Worm (Caenorhabditis elegans) whole organism, L2 larva: ENCODE measurements around the gene Y113G7A.14.

Source experiments
- F13H6.1 ChIP-seq: sonication (generic microtip); optimal IDR thresholded peaks from 2 replicates; lab custom pipeline; 2016; ENCODE audit warnings: missing genetic modification characterization, missing compliant biosample characterization
- R02D3.7 ChIP-seq: fragments of 150-350 bp; optimal IDR thresholded peaks from 2 replicates; lab custom pipeline; 2014; ENCODE audit warnings: missing biosample characterization, missing genetic modification characterization
- Y55F3AM.14 ChIP-seq: fragments of 200-800 bp; sonication (Bioruptor generic); optimal IDR thresholded peaks from 2 replicates; lab custom pipeline; 2018; ENCODE audit warnings: mild to moderate bottlenecking, missing genetic modification characterization, missing compliant biosample characterization
- ZK546.5 ChIP-seq: sonication (generic microtip); optimal IDR thresholded peaks from 2 replicates; lab custom pipeline; 2017; ENCODE audit warnings: missing biosample characterization, missing genetic modification characterization
- alr-1 ChIP-seq: fragments of 150-350 bp; optimal IDR thresholded peaks from 2 replicates; lab custom pipeline; 2014; ENCODE audit warnings: missing biosample characterization, missing genetic modification characterization
- aly-2 ChIP-seq: fragments of 150-350 bp; optimal IDR thresholded peaks from 2 replicates; lab custom pipeline; 2014; ENCODE audit warnings: missing biosample characterization, missing genetic modification characterization
- ama-1 ChIP-seq: fragments of 150-350 bp; optimal IDR thresholded peaks from 2 replicates; lab custom pipeline; 2018; ENCODE audit warnings: inconsistent platforms
- blmp-1 ChIP-seq: sonication (generic microtip); optimal IDR thresholded peaks from 2 replicates; lab custom pipeline; 2017; ENCODE audit warnings: missing genetic modification characterization, mild to moderate bottlenecking, missing compliant biosample characterization, antibody characterized with exemption, moderate library complexity; ENCODE audit not compliant: insufficient read depth
- ceh-16 ChIP-seq: fragments of 150-350 bp; optimal IDR thresholded peaks from 2 replicates; lab custom pipeline; 2014; ENCODE audit warnings: missing biosample characterization, missing genetic modification characterization
- ceh-82 ChIP-seq: fragments of 150-350 bp; optimal IDR thresholded peaks from 2 replicates; lab custom pipeline; 2014; ENCODE audit warnings: missing biosample characterization, missing genetic modification characterization
- crh-2 ChIP-seq: sonication (generic microtip); optimal IDR thresholded peaks from 2 replicates; lab custom pipeline; 2017; ENCODE audit warnings: missing biosample characterization, missing genetic modification characterization
- dmd-4 ChIP-seq: sonication (generic microtip); optimal IDR thresholded peaks from 2 replicates; lab custom pipeline; 2017; ENCODE audit warnings: missing biosample characterization, missing genetic modification characterization
- egl-27 ChIP-seq: sonication (generic microtip); optimal IDR thresholded peaks from 3 replicates; lab custom pipeline; 2017; ENCODE audit warnings: missing biosample characterization, missing genetic modification reagents, missing genetic modification characterization
- elt-3 ChIP-seq: sonication (generic microtip); optimal IDR thresholded peaks from 2 replicates; lab custom pipeline; 2017; ENCODE audit warnings: missing biosample characterization, missing genetic modification characterization
- fos-1 ChIP-seq: fragments of 150-350 bp; optimal IDR thresholded peaks from 2 replicates; lab custom pipeline; 2014; ENCODE audit warnings: missing biosample characterization, missing genetic modification characterization
- gmeb-1 ChIP-seq: fragments of 150-350 bp; optimal IDR thresholded peaks from 2 replicates; lab custom pipeline; 2014; ENCODE audit warnings: missing biosample characterization, missing genetic modification characterization
- lin-13 ChIP-seq: fragments of 150-350 bp; optimal IDR thresholded peaks from 2 replicates; lab custom pipeline; 2014; ENCODE audit warnings: missing biosample characterization, missing genetic modification reagents, missing genetic modification characterization
- mbf-1 ChIP-seq: sonication (generic microtip); optimal IDR thresholded peaks from 2 replicates; lab custom pipeline; 2017; ENCODE audit warnings: missing biosample characterization, missing genetic modification characterization
- mdl-1 ChIP-seq, 2 experiments: fragments of 150-350 bp in 1 of 2; sonication (generic microtip) in 1 of 2; optimal IDR thresholded peaks; 2 replicates each; lab custom pipeline; 2017; ENCODE audit warnings: missing biosample characterization in 2 of 2, missing genetic modification characterization in 2 of 2
- nhr-11 ChIP-seq: fragments of 150-350 bp; optimal IDR thresholded peaks from 2 replicates; lab custom pipeline; 2014; ENCODE audit warnings: missing biosample characterization, missing genetic modification characterization
- nhr-12 ChIP-seq: fragments of 150-350 bp; optimal IDR thresholded peaks from 2 replicates; lab custom pipeline; 2014; ENCODE audit warnings: missing biosample characterization, missing genetic modification characterization
- nhr-21 ChIP-seq: fragments of 150-350 bp; optimal IDR thresholded peaks from 2 replicates; lab custom pipeline; 2014; ENCODE audit warnings: missing biosample characterization, missing genetic modification characterization
- nhr-23 ChIP-seq: fragments of 150-350 bp; optimal IDR thresholded peaks from 2 replicates; lab custom pipeline; 2014; ENCODE audit warnings: missing biosample characterization, missing genetic modification reagents, missing genetic modification characterization
- nhr-237 ChIP-seq: fragments of 150-350 bp; optimal IDR thresholded peaks from 2 replicates; lab custom pipeline; 2014; ENCODE audit warnings: missing biosample characterization, missing genetic modification characterization
- nhr-25 ChIP-seq: fragments of 150-350 bp; sonication (generic microtip); optimal IDR thresholded peaks from 3 replicates; lab custom pipeline; 2014; ENCODE audit warnings: missing biosample characterization, missing genetic modification characterization
- nhr-77 ChIP-seq: fragments of 150-350 bp; optimal IDR thresholded peaks from 2 replicates; lab custom pipeline; 2014; ENCODE audit warnings: missing biosample characterization, missing genetic modification characterization
- sem-4 ChIP-seq: fragments of 150-350 bp; optimal IDR thresholded peaks from 2 replicates; lab custom pipeline; 2014; ENCODE audit warnings: missing biosample characterization, missing genetic modification reagents, missing genetic modification characterization
- sma-3 ChIP-seq: sonication (generic microtip); optimal IDR thresholded peaks from 2 replicates; lab custom pipeline; 2016; ENCODE audit warnings: missing genetic modification reagents, missing genetic modification characterization, missing compliant biosample characterization
- sma-9 ChIP-seq, 2 experiments: fragments of 150-350 bp in 1 of 2; sonication (generic microtip) in 1 of 2; optimal IDR thresholded peaks; 2 replicates each; lab custom pipeline; 2014 to 2016; ENCODE audit warnings: missing genetic modification characterization in 2 of 2, mild to moderate bottlenecking in 1 of 2, missing biosample characterization in 1 of 2, missing compliant biosample characterization in 1 of 2, missing genetic modification reagents in 1 of 2, moderate library complexity in 1 of 2
- snpc-4 ChIP-seq: fragments of 150-350 bp; optimal IDR thresholded peaks from 2 replicates; lab custom pipeline; 2014; ENCODE audit warnings: missing biosample characterization, missing genetic modification characterization
- unc-39 ChIP-seq: fragments of 150-350 bp; optimal IDR thresholded peaks from 2 replicates; lab custom pipeline; 2014; ENCODE audit warnings: missing biosample characterization, missing genetic modification characterization
- unc-55 ChIP-seq: fragments of 150-350 bp; sonication (generic microtip); optimal IDR thresholded peaks from 3 replicates; lab custom pipeline; 2014; ENCODE audit warnings: missing biosample characterization, missing genetic modification reagents, missing genetic modification characterization
- unc-62 ChIP-seq: fragments of 150-350 bp; optimal IDR thresholded peaks from 2 replicates; lab custom pipeline; 2014; ENCODE audit warnings: missing biosample characterization, missing genetic modification reagents, missing genetic modification characterization
- ztf-1 ChIP-seq: fragments of 200-800 bp; sonication (Bioruptor generic); conservative IDR thresholded peaks from 2 replicates; pipeline ENCODE4 v1.3.6; 2022; ENCODE audit warnings: missing genetic modification characterization, missing compliant biosample characterization
- ztf-11 ChIP-seq: sonication (generic microtip); optimal IDR thresholded peaks from 2 replicates; lab custom pipeline; 2017; ENCODE audit warnings: missing biosample characterization, missing genetic modification characterization
- ztf-4 ChIP-seq: fragments of 150-350 bp; optimal IDR thresholded peaks from 2 replicates; lab custom pipeline; 2014; ENCODE audit warnings: missing biosample characterization, missing genetic modification characterization

The Y113G7A.14 gene

DNA sequence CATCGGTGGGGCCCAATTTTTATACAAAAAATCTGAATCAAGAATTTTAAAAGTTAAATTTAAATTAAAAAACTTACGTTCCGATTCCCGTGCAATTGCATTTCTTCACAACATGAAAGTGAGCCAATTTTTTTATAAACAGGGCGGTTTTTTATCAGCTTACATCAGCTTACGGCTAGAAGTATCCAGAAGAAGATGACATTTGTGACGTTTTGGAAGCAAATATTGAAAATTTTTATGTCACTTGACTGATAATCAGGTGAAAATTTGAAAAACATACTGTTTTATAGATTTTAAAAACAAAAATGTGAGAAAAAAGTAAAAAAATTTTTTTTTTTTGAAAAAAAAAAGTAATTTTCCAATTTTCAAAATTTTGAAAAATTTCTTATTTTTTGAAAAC lies 3.0 kb downstream of the Y113G7A.14 start, which contains the start of gene Y113G7A.22:
TSS of gene Y113G7A.22 (minus strand) at position 101 of the 400 bp plus-strand sequence.
- no peak for TF ChIP-seq unc-39 (tag; lab: Kevin White, UChicago)
- TF ChIP-seq R02D3.7 (tag; lab: Kevin White, UChicago): no peak
- no peak for TF ChIP-seq nhr-23 (tag; lab: Kevin White, UChicago)
- TF ChIP-seq ama-1 (lab: Kevin White, UChicago): no peak
- no peak for TF ChIP-seq sma-9 (GFP tag; optimal IDR thresholded peaks at IDR 0.05; lab: Kevin White, UChicago)
- no peak for TF ChIP-seq sma-9 (tag; optimal IDR thresholded peaks at IDR 0.05; lab: Kevin White, UChicago)
- TF ChIP-seq, all 48 proteins: peak for 0

DNA sequence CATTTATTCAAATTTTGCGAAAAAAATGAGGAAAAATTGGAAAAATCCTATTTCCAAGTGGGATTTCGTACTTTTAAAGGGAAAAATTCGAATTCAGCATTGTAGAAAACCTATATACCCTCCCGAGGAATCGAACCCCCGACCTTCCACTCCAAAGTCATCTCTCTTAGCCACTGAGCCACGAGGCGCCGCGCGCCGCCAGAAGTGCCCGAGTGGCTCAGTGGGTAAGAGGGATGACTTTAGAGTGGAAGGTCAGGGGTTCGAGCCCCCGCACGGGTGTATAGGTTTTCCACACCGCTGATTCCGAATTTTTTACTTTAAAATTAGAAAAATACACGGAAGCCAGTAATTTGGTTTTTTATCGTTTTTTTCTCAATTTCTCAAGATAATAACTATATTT lies 3.5 kb downstream of the Y113G7A.14 start:
- TF ChIP-seq crh-2 (tag; lab: Kevin White, UChicago): no peak
- TF ChIP-seq ama-1 (lab: Kevin White, UChicago): no peak
- TF ChIP-seq, all 48 proteins: peak for 0

DNA sequence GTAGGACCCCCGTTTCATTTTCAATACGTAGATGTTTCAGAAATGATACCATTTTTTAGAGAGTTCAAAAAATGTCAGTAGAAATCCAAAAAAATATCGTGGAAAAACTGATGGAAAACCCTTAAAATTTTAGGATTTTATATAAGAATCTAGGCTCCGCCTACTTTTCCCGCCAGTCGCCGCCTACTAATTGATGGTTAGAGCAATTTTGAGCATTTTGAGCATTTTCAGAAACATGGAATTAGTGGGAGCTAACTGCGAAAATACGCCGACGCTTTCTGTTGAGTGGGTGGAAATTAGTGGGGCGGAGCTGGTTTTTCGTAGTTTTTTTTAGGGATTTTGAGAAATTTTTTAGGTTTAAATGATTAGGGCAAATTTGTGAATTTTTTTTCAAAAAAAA lies 5.1 kb downstream of the Y113G7A.14 start, which contains the start of gene ssu-1:
TSS of gene ssu-1 (minus strand) at position 101 of the 400 bp plus-strand sequence.
- no peak for TF ChIP-seq ztf-11 (tag; lab: Kevin White, UChicago)
- TF ChIP-seq F13H6.1 (tag; lab: Kevin White, UChicago): no peak
- TF ChIP-seq egl-27 (tag; lab: Kevin White, UChicago): no peak
- TF ChIP-seq lin-13 (GFP tag; lab: Kevin White, UChicago): no peak
- no peak for TF ChIP-seq mbf-1 (tag; lab: Kevin White, UChicago)
- TF ChIP-seq aly-2 (tag; lab: Kevin White, UChicago): no peak
- no peak for TF ChIP-seq ceh-82
- no peak for TF ChIP-seq mdl-1 (tag; optimal IDR thresholded peaks at IDR 0.05; lab: Kevin White, UChicago)
- TF ChIP-seq ztf-1: no peak
- no peak for TF ChIP-seq unc-62 (GFP tag; lab: Kevin White, UChicago)
- TF ChIP-seq alr-1 (tag; lab: Kevin White, UChicago): no peak
- no peak for TF ChIP-seq ceh-16 (tag; lab: Kevin White, UChicago)

DNA sequence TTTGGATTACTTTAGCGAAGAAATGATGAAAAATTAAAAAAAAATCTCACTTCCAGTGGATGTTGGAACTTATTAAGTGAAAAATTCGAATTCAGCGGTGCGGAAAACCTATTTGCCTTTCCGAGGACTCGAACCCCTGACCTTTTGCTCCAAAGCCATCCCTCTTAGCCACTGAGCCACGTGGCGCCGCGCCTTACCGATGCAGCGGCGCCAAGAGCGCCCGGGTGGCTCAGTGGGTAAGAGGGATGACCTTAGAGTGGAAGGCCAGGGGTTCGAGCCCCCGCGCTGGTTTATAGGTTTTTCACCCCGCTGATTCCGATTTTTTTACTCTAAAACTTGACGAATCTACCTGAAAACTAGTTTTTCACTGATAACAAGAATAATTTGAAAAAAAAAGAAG lies 10.7 kb downstream of the Y113G7A.14 start:
- no peak for TF ChIP-seq nhr-21
- no peak for TF ChIP-seq nhr-77 (tag; lab: Kevin White, UChicago)
- no peak for TF ChIP-seq unc-62 (GFP tag; lab: Kevin White, UChicago)
- TF ChIP-seq ceh-82: no peak
- no peak for TF ChIP-seq unc-55 (GFP tag; lab: Kevin White, UChicago)
- TF ChIP-seq elt-3: no peak
- TF ChIP-seq crh-2 (tag; lab: Kevin White, UChicago): no peak
- no peak for TF ChIP-seq fos-1 (tag; lab: Kevin White, UChicago)
- TF ChIP-seq gmeb-1: no peak

DNA sequence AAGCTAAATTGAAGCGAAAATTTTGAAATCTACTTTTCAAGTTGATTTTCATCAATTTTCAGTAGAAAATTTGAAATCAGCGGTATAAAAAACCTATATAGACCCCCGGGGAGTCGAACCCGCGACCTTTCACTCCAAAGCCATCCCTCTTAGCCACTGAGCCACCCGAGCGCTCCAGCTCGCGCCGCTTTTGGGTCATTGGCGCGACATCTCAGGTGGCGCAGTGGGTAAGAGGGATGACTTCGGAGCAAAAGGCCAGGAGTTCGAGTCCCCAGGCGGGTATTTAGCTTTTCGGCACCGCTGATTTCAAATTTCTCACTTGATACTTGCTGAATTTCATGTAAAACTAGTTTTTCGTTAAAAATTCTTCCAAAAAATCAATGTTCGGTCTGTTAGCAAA lies 11.6 kb downstream of the Y113G7A.14 start:
- TF ChIP-seq ztf-4: no peak
- TF ChIP-seq unc-55 (GFP tag; lab: Kevin White, UChicago): no peak
- no peak for TF ChIP-seq mdl-1 (tag; optimal IDR thresholded peaks at IDR 0.05; lab: Kevin White, UChicago)
- no peak for TF ChIP-seq nhr-21
- TF ChIP-seq nhr-12 (tag; lab: Kevin White, UChicago): no peak
- no peak for TF ChIP-seq nhr-77 (tag; lab: Kevin White, UChicago)
- no peak for TF ChIP-seq egl-27 (tag; lab: Kevin White, UChicago)
- no peak for TF ChIP-seq nhr-23 (tag; lab: Kevin White, UChicago)
- TF ChIP-seq unc-39 (tag; lab: Kevin White, UChicago): no peak
- no peak for TF ChIP-seq Y55F3AM.14 (GFP tag; lab: Kevin White, UChicago)

DNA sequence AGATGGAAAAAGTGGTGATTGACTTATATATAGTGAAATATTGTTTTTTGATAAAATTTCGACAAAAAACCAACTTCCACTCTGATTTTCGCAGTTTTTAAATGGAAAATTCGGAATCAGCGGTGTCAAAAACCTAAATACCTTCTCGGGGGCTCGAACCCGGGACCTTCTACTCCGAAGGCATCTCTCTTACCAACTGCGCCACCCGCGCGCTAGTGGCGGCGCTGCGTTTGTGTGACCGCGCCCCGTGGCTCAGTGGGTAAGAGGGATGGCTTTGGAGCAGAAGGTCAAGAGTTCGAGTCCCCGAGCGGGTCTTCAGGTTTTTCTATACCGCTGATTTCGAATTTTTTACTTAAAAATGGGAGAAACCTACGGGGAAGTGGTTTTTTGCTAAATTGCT lies 13.1 kb downstream of the Y113G7A.14 start:
- TF ChIP-seq unc-62 (GFP tag; lab: Kevin White, UChicago): no peak
- TF ChIP-seq snpc-4: no peak
- TF ChIP-seq ztf-4: no peak
- no peak for TF ChIP-seq ceh-82
- no peak for TF ChIP-seq nhr-25 (tag; lab: Kevin White, UChicago)
- no peak for TF ChIP-seq elt-3
- no peak for TF ChIP-seq lin-13 (GFP tag; lab: Kevin White, UChicago)
- TF ChIP-seq sem-4: no peak
- no peak for TF ChIP-seq R02D3.7 (tag; lab: Kevin White, UChicago)
- TF ChIP-seq nhr-237 (tag; lab: Kevin White, UChicago): no peak
- TF ChIP-seq nhr-23 (tag; lab: Kevin White, UChicago): no peak
- TF ChIP-seq dmd-4 (tag; lab: Kevin White, UChicago): no peak
- no peak for TF ChIP-seq sma-9 (GFP tag; optimal IDR thresholded peaks at IDR 0.05; lab: Kevin White, UChicago)
- TF ChIP-seq sma-9 (tag; optimal IDR thresholded peaks at IDR 0.05; lab: Kevin White, UChicago): no peak
- no peak for TF ChIP-seq sma-3
- TF ChIP-seq ZK546.5: no peak
- no peak for TF ChIP-seq blmp-1 (tag; lab: Kevin White, UChicago)
- TF ChIP-seq nhr-77 (tag; lab: Kevin White, UChicago): no peak
- no peak for TF ChIP-seq ceh-16 (tag; lab: Kevin White, UChicago)
- TF ChIP-seq ztf-1: no peak
- no peak for TF ChIP-seq nhr-11
